Worm (Caenorhabditis elegans): Measurements from ENCODE around the gene rcd-1.

rcd-1 gene

ce11 chrII:3753598-3753997 lies at the start of gene rcd-1:
Gene rcd-1 (plus strand): TSS chrII:3753898.
- no peak for TF ChIP-seq nhr-28 (tag; optimal IDR thresholded peaks at IDR 0.05)

ce11 chrII:3705320-3705719 lies 48.4 kb upstream of the rcd-1 start, which contains the start of gene srx-108:
Gene srx-108 (plus strand): TSS chrII:3705620.
- TF ChIP-seq sptf-1 (tag; optimal IDR thresholded peaks at IDR 0.05): no peak
- no peak for TF ChIP-seq nhr-76 (tag; optimal IDR thresholded peaks at IDR 0.05)
- no peak for TF ChIP-seq tbx-8 (GFP tag; optimal IDR thresholded peaks at IDR 0.05)
- TF ChIP-seq unc-120 (tag; optimal IDR thresholded peaks at IDR 0.05; ENCODE audit: poor library complexity, severe bottlenecking): no peak
- no peak for TF ChIP-seq mls-2 (tag; optimal IDR thresholded peaks at IDR 0.05)
- TF ChIP-seq pha-4 (tag; optimal IDR thresholded peaks at IDR 0.05): no peak
- no peak for TF ChIP-seq lsy-2 (tag; optimal IDR thresholded peaks at IDR 0.05)
- TF ChIP-seq snpc-4 (tag; optimal IDR thresholded peaks at IDR 0.05): no peak
- no peak for TF ChIP-seq nhr-28 (tag; optimal IDR thresholded peaks at IDR 0.05)
- no peak for TF ChIP-seq ceh-39 (tag; optimal IDR thresholded peaks at IDR 0.05)
- no peak for TF ChIP-seq ceh-43 (GFP tag; optimal IDR thresholded peaks at IDR 0.05)
- no peak for TF ChIP-seq unc-62 (GFP tag; optimal IDR thresholded peaks at IDR 0.05)
- no peak for TF ChIP-seq hlh-1 (tag; optimal IDR thresholded peaks at IDR 0.05)
- no peak for TF ChIP-seq ham-2 (GFP tag; optimal IDR thresholded peaks at IDR 0.05)
- no peak for TF ChIP-seq unc-39 (tag; optimal IDR thresholded peaks at IDR 0.05)
- no peak for TF ChIP-seq flh-1 (GFP tag; optimal IDR thresholded peaks at IDR 0.05)
- no peak for TF ChIP-seq nhr-12 (tag; optimal IDR thresholded peaks at IDR 0.05)
- no peak for TF ChIP-seq zip-8 (tag; optimal IDR thresholded peaks at IDR 0.05)

ce11 chrII:3709255-3709654 lies 44.4 kb upstream of the rcd-1 start, which contains the start of gene srx-110:
Gene srx-110 (plus strand): TSS chrII:3709555.
- TF ChIP-seq flh-1 (GFP tag; optimal IDR thresholded peaks at IDR 0.05) (no peak), ces-1 (GFP tag; optimal IDR thresholded peaks at IDR 0.05) (no peak), drap-1 (GFP tag; optimal IDR thresholded peaks at IDR 0.05) (no peak), blmp-1 (tag; optimal IDR thresholded peaks at IDR 0.05) (no peak)

ce11 chrII:3711047-3711446 lies 42.7 kb upstream of the rcd-1 start, which contains the start of gene fbxc-53:
Gene fbxc-53 (plus strand): TSS chrII:3711291.
- TF ChIP-seq lin-13 (tag; optimal IDR thresholded peaks at IDR 0.05): no peak
- TF ChIP-seq cnd-1 (tag; optimal IDR thresholded peaks at IDR 0.05): no peak
- TF ChIP-seq nhr-28 (tag; optimal IDR thresholded peaks at IDR 0.05): no peak
- TF ChIP-seq ham-2 (GFP tag; optimal IDR thresholded peaks at IDR 0.05): no peak

- TF ChIP-seq mep-1 (tag; optimal IDR thresholded peaks at IDR 0.05): no peak
Observed at ce11 chrII:3714595-3714994, 39.1 kb upstream of the rcd-1 start, which contains the start of gene srh-100. Gene srh-100 (minus strand): TSS chrII:3714695.

- TF ChIP-seq cnd-1 (tag; optimal IDR thresholded peaks at IDR 0.05): no peak
- TF ChIP-seq nhr-2 (tag; optimal IDR thresholded peaks at IDR 0.05): no peak
- no peak for TF ChIP-seq lin-13 (tag; optimal IDR thresholded peaks at IDR 0.05)
- no peak for TF ChIP-seq ceh-43 (GFP tag; optimal IDR thresholded peaks at IDR 0.05)
- TF ChIP-seq ces-1 (GFP tag; optimal IDR thresholded peaks at IDR 0.05): no peak
- TF ChIP-seq drap-1 (GFP tag; optimal IDR thresholded peaks at IDR 0.05): no peak
- TF ChIP-seq ztf-11 (tag; optimal IDR thresholded peaks at IDR 0.05): no peak
- TF ChIP-seq elt-1 (tag; optimal IDR thresholded peaks at IDR 0.05; ENCODE audit: borderline replicate concordance, insufficient read depth): no peak
- no peak for TF ChIP-seq elt-3 (tag; optimal IDR thresholded peaks at IDR 0.05)
- TF ChIP-seq ham-2 (GFP tag; optimal IDR thresholded peaks at IDR 0.05): no peak
- TF ChIP-seq nhr-12 (tag; optimal IDR thresholded peaks at IDR 0.05): no peak
- no peak for TF ChIP-seq sptf-1 (tag; optimal IDR thresholded peaks at IDR 0.05)
- no peak for TF ChIP-seq sem-2 (GFP tag; optimal IDR thresholded peaks at IDR 0.05)
- TF ChIP-seq lsy-2 (tag; optimal IDR thresholded peaks at IDR 0.05): no peak
- no peak for TF ChIP-seq ceh-39 (tag; optimal IDR thresholded peaks at IDR 0.05)
- TF ChIP-seq lin-32 (GFP tag; optimal IDR thresholded peaks at IDR 0.05): no peak
- TF ChIP-seq snpc-4 (tag; optimal IDR thresholded peaks at IDR 0.05): no peak
Observed at ce11 chrII:3716455-3716854, 37.2 kb upstream of the rcd-1 start, which contains the start of gene srh-99. Gene srh-99 (minus strand): TSS chrII:3716555.
